Worm (Caenorhabditis elegans): Measurements from ENCODE around the gene F12E12.1.
A peak's percentile ranks its signal among the peaks of the same experiment; 100 is the strongest.

F12E12.1 gene

ce11 chrII:3782309-3783000 is 40.8 kb downstream of the F12E12.1 start, which contains the start of gene T24E12.2:
Gene T24E12.2, plus strand, starts transcription at chrII:3782950.
- TF ChIP-seq mdl-1 (tag; optimal IDR thresholded peaks at IDR 0.05): no peak
- no peak for TF ChIP-seq snpc-4 (tag; optimal IDR thresholded peaks at IDR 0.05)
- TF ChIP-seq nhr-12 (tag; optimal IDR thresholded peaks at IDR 0.05): no peak
- no peak for TF ChIP-seq fos-1 (tag; optimal IDR thresholded peaks at IDR 0.05)
- no peak for TF ChIP-seq crh-2 (tag; optimal IDR thresholded peaks at IDR 0.05)
- no peak for TF ChIP-seq C34F6.9 (tag; optimal IDR thresholded peaks at IDR 0.05)
- no peak for TF ChIP-seq unc-39 (tag; optimal IDR thresholded peaks at IDR 0.05)
- TF ChIP-seq mab-5 (tag; optimal IDR thresholded peaks at IDR 0.05): no peak
- no peak for TF ChIP-seq zag-1 (tag; optimal IDR thresholded peaks at IDR 0.05)
- no peak for TF ChIP-seq lsy-2 (tag; optimal IDR thresholded peaks at IDR 0.05)

ce11 chrII:3785257-3785656 is 43.6 kb downstream of the F12E12.1 start, which contains the start of gene T24E12.1:
Gene T24E12.1, plus strand, starts transcription at chrII:3785557.
- TF ChIP-seq F13H6.1 (tag; optimal IDR thresholded peaks at IDR 0.05) (no peak), unc-62 (GFP tag; optimal IDR thresholded peaks at IDR 0.05) (no peak), ztf-1 (GFP tag; conservative IDR thresholded peaks at IDR 0.05) (no peak), nhr-237 (tag; optimal IDR thresholded peaks at IDR 0.05) (no peak), zag-1 (tag; optimal IDR thresholded peaks at IDR 0.05) (no peak), ztf-4 (tag; optimal IDR thresholded peaks at IDR 0.05) (no peak), Y55F3AM.14 (GFP tag; optimal IDR thresholded peaks at IDR 0.05) (no peak), ceh-16 (tag; optimal IDR thresholded peaks at IDR 0.05) (no peak), fos-1 (tag; optimal IDR thresholded peaks at IDR 0.05) (no peak), elt-3 (tag; optimal IDR thresholded peaks at IDR 0.05) (no peak), nhr-129 (tag; optimal IDR thresholded peaks at IDR 0.05) (no peak), mdl-1 (tag; optimal IDR thresholded peaks at IDR 0.05) (no peak), lsy-2 (tag; optimal IDR thresholded peaks at IDR 0.05) (no peak), nhr-21 (tag; optimal IDR thresholded peaks at IDR 0.05) (no peak), nhr-23 (tag; optimal IDR thresholded peaks at IDR 0.05) (no peak), dmd-4 (tag; optimal IDR thresholded peaks at IDR 0.05) (no peak), gmeb-1 (tag; optimal IDR thresholded peaks at IDR 0.05) (no peak), blmp-1 (tag; optimal IDR thresholded peaks at IDR 0.05; ENCODE audit: insufficient read depth) (no peak)

- TF ChIP-seq egl-27 (tag; optimal IDR thresholded peaks at IDR 0.05): no peak
- no peak for TF ChIP-seq nhr-11 (tag; optimal IDR thresholded peaks at IDR 0.05)
- no peak for TF ChIP-seq ama-1 (optimal IDR thresholded peaks at IDR 0.05)
- no peak for TF ChIP-seq dmd-4 (tag; optimal IDR thresholded peaks at IDR 0.05)
- TF ChIP-seq C34F6.9 (tag; optimal IDR thresholded peaks at IDR 0.05): no peak
- TF ChIP-seq nhr-77 (tag; optimal IDR thresholded peaks at IDR 0.05): no peak
- TF ChIP-seq elt-3 (tag; optimal IDR thresholded peaks at IDR 0.05): no peak
- no peak for TF ChIP-seq unc-39 (tag; optimal IDR thresholded peaks at IDR 0.05)
- TF ChIP-seq mab-5 (tag; optimal IDR thresholded peaks at IDR 0.05): no peak
- no peak for TF ChIP-seq ztf-1 (GFP tag; conservative IDR thresholded peaks at IDR 0.05)
- no peak for TF ChIP-seq lin-11 (tag; optimal IDR thresholded peaks at IDR 0.05)
- no peak for TF ChIP-seq lin-13 (GFP tag; optimal IDR thresholded peaks at IDR 0.05)
- TF ChIP-seq peb-1 (tag; optimal IDR thresholded peaks at IDR 0.05): no peak
Measured at ce11 chrII:3785756-3786155, 44.1 kb downstream of the F12E12.1 start.

- TF ChIP-seq snpc-4 (tag; optimal IDR thresholded peaks at IDR 0.05): no peak
- no peak for TF ChIP-seq dmd-4 (tag; optimal IDR thresholded peaks at IDR 0.05)
- TF ChIP-seq zag-1 (tag; optimal IDR thresholded peaks at IDR 0.05): no peak
- no peak for TF ChIP-seq peb-1 (tag; optimal IDR thresholded peaks at IDR 0.05)
- no peak for TF ChIP-seq F13H6.1 (tag; optimal IDR thresholded peaks at IDR 0.05)
- no peak for TF ChIP-seq ceh-82 (tag; optimal IDR thresholded peaks at IDR 0.05)
- TF ChIP-seq sem-4 (tag; optimal IDR thresholded peaks at IDR 0.05): no peak
- TF ChIP-seq ZK546.5 (tag; optimal IDR thresholded peaks at IDR 0.05): no peak
- no peak for TF ChIP-seq mbf-1 (tag; optimal IDR thresholded peaks at IDR 0.05)
- no peak for TF ChIP-seq ama-1 (optimal IDR thresholded peaks at IDR 0.05)
- TF ChIP-seq egl-27 (tag; optimal IDR thresholded peaks at IDR 0.05): peak; percentile 80
- TF ChIP-seq nhr-10 (tag; optimal IDR thresholded peaks at IDR 0.05): no peak
- TF ChIP-seq skn-1 (tag; optimal IDR thresholded peaks at IDR 0.05): peak; percentile 93
- no peak for TF ChIP-seq ceh-16 (tag; optimal IDR thresholded peaks at IDR 0.05)
- TF ChIP-seq sma-3 (GFP tag; optimal IDR thresholded peaks at IDR 0.05): peak; percentile 27
- no peak for TF ChIP-seq nhr-237 (tag; optimal IDR thresholded peaks at IDR 0.05)
- TF ChIP-seq lin-39 (tag; optimal IDR thresholded peaks at IDR 0.05): no peak
- peak; percentile 100 for TF ChIP-seq fos-1 (tag; optimal IDR thresholded peaks at IDR 0.05)
- TF ChIP-seq ztf-4 (tag; optimal IDR thresholded peaks at IDR 0.05): no peak
- TF ChIP-seq unc-39 (tag; optimal IDR thresholded peaks at IDR 0.05): no peak
- no peak for TF ChIP-seq elt-3 (tag; optimal IDR thresholded peaks at IDR 0.05)
- no peak for TF ChIP-seq nhr-23 (tag; optimal IDR thresholded peaks at IDR 0.05)
- no peak for TF ChIP-seq blmp-1 (tag; optimal IDR thresholded peaks at IDR 0.05; ENCODE audit: insufficient read depth)
- TF ChIP-seq R02D3.7 (tag; optimal IDR thresholded peaks at IDR 0.05): no peak
- TF ChIP-seq lin-13 (GFP tag; optimal IDR thresholded peaks at IDR 0.05): no peak
- peak; percentile 78 for TF ChIP-seq sma-9 (GFP tag; optimal IDR thresholded peaks at IDR 0.05)
- TF ChIP-seq sma-9 (tag; optimal IDR thresholded peaks at IDR 0.05): no peak
- TF ChIP-seq nhr-25 (tag; optimal IDR thresholded peaks at IDR 0.05): no peak
- TF ChIP-seq lin-11 (tag; optimal IDR thresholded peaks at IDR 0.05): no peak
- TF ChIP-seq nhr-77 (tag; optimal IDR thresholded peaks at IDR 0.05): no peak
- TF ChIP-seq mab-5 (tag; optimal IDR thresholded peaks at IDR 0.05): no peak
- TF ChIP-seq Y55F3AM.14 (GFP tag; optimal IDR thresholded peaks at IDR 0.05): no peak
- TF ChIP-seq mdl-1 (tag; optimal IDR thresholded peaks at IDR 0.05): no peak
- no peak for TF ChIP-seq nhr-6 (tag; optimal IDR thresholded peaks at IDR 0.05)
Measured at ce11 chrII:3786538-3786937, 44.9 kb downstream of the F12E12.1 start.

Data from whole organism, L2 larva.